Fruit fly (Drosophila melanogaster) Kc167 (cell line): ENCODE results near the gene CG13931.

Experiments
- Myc ChIP-seq: fragments of >200 bp; optimal IDR thresholded peaks from 2 replicates; lab custom pipeline; 2017; ENCODE audit warnings: missing external identifiers
- Sin3A ChIP-seq: fragments of >200 bp; optimal IDR thresholded peaks from 2 replicates; lab custom pipeline; 2018; ENCODE audit warnings: missing external identifiers
- h ChIP-seq: fragments of >200 bp; optimal IDR thresholded peaks from 3 replicates; lab custom pipeline; 2018; ENCODE audit warnings: missing external identifiers
- insv ChIP-seq: fragments of >200 bp; optimal IDR thresholded peaks from 3 replicates; lab custom pipeline; 2018; ENCODE audit warnings: missing external identifiers
- psq ChIP-seq: fragments of >200 bp; optimal IDR thresholded peaks from 2 replicates; lab custom pipeline; 2017; ENCODE audit warnings: missing external identifiers
- ttk ChIP-seq: sonication (Bioruptor generic); optimal IDR thresholded peaks from 2 replicates; lab custom pipeline; 2017; ENCODE audit warnings: missing external identifiers

CG13931 gene

dm6 chr3L:1738375-1739328 lies 36.4 kb upstream of the CG13931 start, which contains the start of gene Gk2:
Gene Gk2, plus strand, starts transcription at chr3L:1738407.
- TF ChIP-seq h (lab: Kevin White, UChicago): no peak
- no peak for TF ChIP-seq Sin3A (lab: Kevin White, UChicago)

- TF ChIP-seq insv (lab: Kevin White, UChicago): no peak
- no peak for TF ChIP-seq psq (lab: Kevin White, UChicago)
- TF ChIP-seq Myc (lab: Kevin White, UChicago): no peak
- no peak for TF ChIP-seq ttk (lab: Kevin White, UChicago)
- no peak for TF ChIP-seq Sin3A (lab: Kevin White, UChicago)
- no peak for TF ChIP-seq h (lab: Kevin White, UChicago)
Measured at dm6 chr3L:1737898-1738322, 35.7 kb upstream of the CG13931 start, which contains the start of gene PIG-Wb. Gene PIG-Wb, minus strand, starts transcription at chr3L:1738106.

dm6 chr3L:1735603-1736002 lies 33.4 kb upstream of the CG13931 start, which contains the start of gene Oseg4:
Gene Oseg4, minus strand, starts transcription at chr3L:1735767.
- TF ChIP-seq ttk (lab: Kevin White, UChicago) (no peak), Sin3A (lab: Kevin White, UChicago) (no peak), psq (lab: Kevin White, UChicago) (no peak), h (lab: Kevin White, UChicago) (no peak)

- no peak for TF ChIP-seq ttk (lab: Kevin White, UChicago)
- no peak for TF ChIP-seq insv (lab: Kevin White, UChicago)
- no peak for TF ChIP-seq Myc (lab: Kevin White, UChicago)
Measured at dm6 chr3L:1730873-1731272, 28.7 kb upstream of the CG13931 start, which contains the start of gene drpr. Gene drpr, minus strand, starts transcription at chr3L:1731107.

dm6 chr3L:1730160-1730595 lies 28.0 kb upstream of the CG13931 start:
- TF ChIP-seq Myc (lab: Kevin White, UChicago): no peak
- TF ChIP-seq insv (lab: Kevin White, UChicago): no peak
- TF ChIP-seq ttk (lab: Kevin White, UChicago): no peak
- no peak for TF ChIP-seq psq (lab: Kevin White, UChicago)
- TF ChIP-seq h (lab: Kevin White, UChicago): no peak
- TF ChIP-seq Sin3A (lab: Kevin White, UChicago): no peak

dm6 chr3L:1729380-1730159 lies 27.4 kb upstream of the CG13931 start:
- no peak for TF ChIP-seq insv (lab: Kevin White, UChicago)
- TF ChIP-seq psq (lab: Kevin White, UChicago): no peak
- no peak for TF ChIP-seq h (lab: Kevin White, UChicago)
- TF ChIP-seq Sin3A (lab: Kevin White, UChicago): no peak
- no peak for TF ChIP-seq ttk (lab: Kevin White, UChicago)
- no peak for TF ChIP-seq Myc (lab: Kevin White, UChicago)

- TF ChIP-seq Myc (lab: Kevin White, UChicago) (no peak), psq (lab: Kevin White, UChicago) (no peak), insv (lab: Kevin White, UChicago) (no peak), ttk (lab: Kevin White, UChicago) (no peak), h (lab: Kevin White, UChicago) (no peak), Sin3A (lab: Kevin White, UChicago) (no peak)
Measured at dm6 chr3L:1727431-1727830, 25.2 kb upstream of the CG13931 start.

- TF ChIP-seq ttk (lab: Kevin White, UChicago) (no peak), psq (lab: Kevin White, UChicago) (no peak), Myc (lab: Kevin White, UChicago) (no peak), Sin3A (lab: Kevin White, UChicago) (no peak), h (lab: Kevin White, UChicago) (no peak), insv (lab: Kevin White, UChicago) (no peak)
Measured at dm6 chr3L:1726747-1727146, 24.5 kb upstream of the CG13931 start.

dm6 chr3L:1724090-1724489 lies 21.9 kb upstream of the CG13931 start, which contains the start of gene CG12035:
Gene CG12035, plus strand, starts transcription at chr3L:1724390.
- no peak for TF ChIP-seq ttk (lab: Kevin White, UChicago)
- no peak for TF ChIP-seq insv (lab: Kevin White, UChicago)
- TF ChIP-seq Myc (lab: Kevin White, UChicago): no peak
- no peak for TF ChIP-seq psq (lab: Kevin White, UChicago)
- TF ChIP-seq h (lab: Kevin White, UChicago): no peak
- TF ChIP-seq Sin3A (lab: Kevin White, UChicago): no peak

- no peak for TF ChIP-seq Myc (lab: Kevin White, UChicago)
- TF ChIP-seq ttk (lab: Kevin White, UChicago): no peak
- TF ChIP-seq insv (lab: Kevin White, UChicago): no peak
- TF ChIP-seq Sin3A (lab: Kevin White, UChicago): no peak
- TF ChIP-seq psq (lab: Kevin White, UChicago): no peak
- no peak for TF ChIP-seq h (lab: Kevin White, UChicago)
Measured at dm6 chr3L:1723053-1723452, 20.8 kb upstream of the CG13931 start, which contains the start of gene CG18171. Gene CG18171, minus strand, starts transcription at chr3L:1723153.

dm6 chr3L:1711218-1711617 lies 9.0 kb upstream of the CG13931 start:
- no peak for TF ChIP-seq ttk (lab: Kevin White, UChicago)
- TF ChIP-seq Myc (lab: Kevin White, UChicago): no peak
- TF ChIP-seq Sin3A (lab: Kevin White, UChicago): no peak
- TF ChIP-seq insv (lab: Kevin White, UChicago): no peak
- TF ChIP-seq h (lab: Kevin White, UChicago): no peak
- no peak for TF ChIP-seq psq (lab: Kevin White, UChicago)
